Worm (Caenorhabditis elegans): ENCODE measurements around the gene bath-46.
"Not testable (repeated sequence)": the region's sequence is repeated elsewhere in the genome, so short reads cannot be mapped to it uniquely, and the experiment has no call there.

Gene bath-46

DNA sequence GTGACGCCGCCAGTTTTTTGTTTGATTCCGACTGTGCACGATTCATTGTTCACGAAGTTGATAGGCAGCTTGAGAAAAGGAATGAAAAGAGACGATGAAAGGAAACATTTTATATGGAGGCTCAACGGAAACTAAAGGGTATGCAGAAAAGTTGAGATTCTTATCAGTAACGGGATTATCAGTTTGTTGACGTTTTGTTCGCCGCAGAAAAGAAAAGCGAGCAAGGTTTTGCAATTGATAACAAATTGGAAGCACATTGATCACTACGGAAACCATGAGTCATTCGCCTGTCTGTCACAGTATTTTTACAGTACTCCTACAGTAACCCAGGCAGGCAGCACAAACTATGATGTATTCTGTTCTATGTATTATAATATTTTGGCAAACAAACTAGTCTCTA is 38.3 kb downstream of the bath-46 start:
- TF ChIP-seq pqm-1 (tag; optimal IDR thresholded peaks at IDR 0.05) (peak; percentile 47), elt-2 (tag; optimal IDR thresholded peaks at IDR 0.05) (peak; percentile 70), unc-62 (GFP tag; optimal IDR thresholded peaks at IDR 0.05) (no peak)

- not testable (repeated sequence) for TF ChIP-seq ceh-9 (tag; optimal IDR thresholded peaks at IDR 0.05); unc-62 (GFP tag; optimal IDR thresholded peaks at IDR 0.05); skn-1 (tag; optimal IDR thresholded peaks at IDR 0.05)
These were observed 38.7 kb downstream of the bath-46 start, which contains the start of gene srg-20 for ce11 chrII:1636392-1636791. TSS of gene srg-20 (plus strand) at chrII:1636692.

- TF ChIP-seq unc-39 (tag; optimal IDR thresholded peaks at IDR 0.05) (no peak), zag-1 (tag; optimal IDR thresholded peaks at IDR 0.05) (no peak)
These were observed 42.8 kb downstream of the bath-46 start, which contains the start of gene srh-72 for ce11 chrII:1640496-1640895. TSS of gene srh-72 (minus strand) at chrII:1640596.

DNA sequence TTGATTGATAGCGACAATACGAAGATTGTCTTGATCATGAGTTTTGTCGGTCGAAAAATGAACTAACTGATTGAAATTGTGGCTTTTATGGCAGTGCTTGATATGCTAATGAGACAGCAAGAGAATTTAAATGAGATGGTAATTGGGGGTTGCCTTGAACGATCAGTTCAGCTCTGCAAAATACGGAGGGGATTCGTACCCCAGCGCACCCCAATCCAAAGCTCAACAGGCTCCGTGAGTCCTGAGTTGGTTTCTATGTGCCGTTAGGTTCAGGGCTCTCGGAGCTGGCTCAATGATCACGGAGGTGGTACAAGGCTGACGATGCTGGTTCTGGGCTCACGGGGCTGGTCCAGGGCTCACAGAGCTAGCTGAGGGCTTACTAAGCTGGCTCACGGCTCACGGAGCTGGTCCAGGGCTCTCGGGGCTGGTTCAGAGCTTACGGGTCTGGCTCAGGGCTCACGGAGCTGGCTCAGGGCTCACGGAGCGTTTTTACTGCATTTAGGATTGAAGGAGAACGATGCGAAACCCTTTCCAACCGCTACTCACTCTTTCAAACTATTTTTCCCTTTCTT is 47.2 kb downstream of the bath-46 start, which contains the start of gene ZC204.6:
ZC204.6 (minus strand) TSS at position 51 of the 572 bp plus-strand sequence.
- TF ChIP-seq mml-1 (tag; optimal IDR thresholded peaks at IDR 0.05) (no peak), ama-1 (optimal IDR thresholded peaks at IDR 0.05) (no peak), lin-39 (tag; optimal IDR thresholded peaks at IDR 0.05) (no peak), tbx-2 (tag; optimal IDR thresholded peaks at IDR 0.05) (no peak), hmg-11 (tag; optimal IDR thresholded peaks at IDR 0.05) (no peak), nfya-1 (tag; optimal IDR thresholded peaks at IDR 0.05; ENCODE audit: insufficient read depth) (no peak), skn-1 (tag; optimal IDR thresholded peaks at IDR 0.05) (no peak), ceh-28 (tag; optimal IDR thresholded peaks at IDR 0.05) (no peak), ZK546.5 (tag; optimal IDR thresholded peaks at IDR 0.05) (no peak), jun-1 (tag; optimal IDR thresholded peaks at IDR 0.05) (no peak), egl-27 (tag; optimal IDR thresholded peaks at IDR 0.05) (no peak), lsy-12 (tag; optimal IDR thresholded peaks at IDR 0.05) (no peak)

DNA sequence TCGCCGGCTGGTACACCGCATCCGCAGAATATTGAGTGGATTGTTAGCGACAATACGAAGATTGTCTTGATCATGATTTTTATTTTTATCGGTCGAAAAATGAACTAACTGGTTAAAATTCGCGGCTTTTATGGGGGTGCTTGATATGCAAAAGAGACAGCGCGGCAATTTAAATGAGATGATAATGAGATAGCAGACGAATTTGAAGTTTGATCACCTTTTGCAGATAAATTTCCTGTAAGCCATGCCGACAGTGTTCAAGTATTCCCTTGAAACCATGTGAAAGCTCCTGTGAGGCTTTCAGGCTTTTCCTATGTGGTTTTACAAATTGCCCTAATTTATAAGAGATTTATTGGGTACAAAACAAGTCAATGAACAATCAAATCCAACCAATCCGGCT is 48.5 kb downstream of the bath-46 start, which contains the start of gene ZC204.17:
ZC204.17 (minus strand) TSS at position 101 of the 400 bp plus-strand sequence.
- no peak for TF ChIP-seq fkh-10 (GFP tag; optimal IDR thresholded peaks at IDR 0.05)
- TF ChIP-seq unc-62 (GFP tag; optimal IDR thresholded peaks at IDR 0.05) = no peak
- TF ChIP-seq nhr-23 (tag; optimal IDR thresholded peaks at IDR 0.05) = no peak
- no peak for TF ChIP-seq hmg-11 (tag; optimal IDR thresholded peaks at IDR 0.05)
- no peak for TF ChIP-seq R02D3.7 (tag; optimal IDR thresholded peaks at IDR 0.05)
- no peak for TF ChIP-seq nhr-67 (tag; optimal IDR thresholded peaks at IDR 0.05)
- TF ChIP-seq snpc-4 (tag; optimal IDR thresholded peaks at IDR 0.05) = no peak
- no peak for TF ChIP-seq nhr-11 (tag; optimal IDR thresholded peaks at IDR 0.05)
- TF ChIP-seq skn-1 (tag; optimal IDR thresholded peaks at IDR 0.05) = no peak
- TF ChIP-seq daf-12 (tag; optimal IDR thresholded peaks at IDR 0.05) = no peak
- no peak for TF ChIP-seq fkh-2 (tag; optimal IDR thresholded peaks at IDR 0.05)

DNA sequence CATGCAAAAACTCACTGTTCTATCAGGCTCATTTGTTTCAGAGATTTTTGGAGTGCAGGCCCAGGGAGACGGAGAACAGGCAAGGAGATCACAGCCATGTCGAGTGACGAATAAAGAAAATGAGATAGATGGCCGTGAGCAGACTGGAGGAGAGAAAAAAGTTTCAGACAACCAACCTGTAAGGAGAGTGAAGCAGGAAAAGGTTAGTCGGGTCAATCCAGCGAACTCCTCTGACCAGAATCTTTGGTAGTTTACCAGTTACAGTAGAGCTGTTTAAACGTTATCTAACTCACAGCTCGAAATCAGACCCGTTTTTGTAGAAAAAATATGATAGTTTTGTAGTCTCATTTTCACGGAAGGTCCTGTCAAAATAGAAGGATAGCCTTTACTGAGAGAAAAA is 51.1 kb downstream of the bath-46 start, which contains the start of gene fbxb-21:
fbxb-21 (minus strand) TSS at position 101 of the 400 bp plus-strand sequence.
- TF ChIP-seq fkh-10 (GFP tag; optimal IDR thresholded peaks at IDR 0.05) (peak; percentile 44), ZK546.5 (tag; optimal IDR thresholded peaks at IDR 0.05) (no peak)
